Fruit fly (Drosophila melanogaster) ovary, adult (tissue): ENCODE data around the gene Pgant8.

Experiments
- CG17801 ChIP-seq: fragments of 200-800 bp; optimal IDR thresholded peaks from 2 replicates; lab custom pipeline; 2019; ENCODE audit warnings: missing biosample characterization, mild to moderate bottlenecking, missing genetic modification characterization, moderate library complexity; ENCODE audit not compliant: partially characterized antibody

The Pgant8 gene

dm6 chr3L:15657290-15657689, 26.4 kb upstream of the Pgant8 start, which contains the start of the genes Eig71Ef and Eig71Eg:
Gene Eig71Ef, minus strand, starts transcription at chr3L:15657390.
Gene Eig71Eg, plus strand, starts transcription at chr3L:15657628.
- no peak for TF ChIP-seq CG17801 (GFP tag; lab: Kevin White, UChicago)

dm6 chr3L:15659341-15659740, 24.3 kb upstream of the Pgant8 start, which contains the start of the genes Eig71Eh and Eig71Ei:
Gene Eig71Eh, minus strand, starts transcription at chr3L:15659441.
Gene Eig71Ei, plus strand, starts transcription at chr3L:15659707.
- no peak for TF ChIP-seq CG17801 (GFP tag; lab: Kevin White, UChicago)

- no peak for TF ChIP-seq CG17801 (GFP tag; lab: Kevin White, UChicago)
Measured at dm6 chr3L:15660915-15661314, 22.8 kb upstream of the Pgant8 start, which contains the start of the genes Eig71Ej and Eig71Ek. Gene Eig71Ej, minus strand, starts transcription at chr3L:15661015. Gene Eig71Ek, plus strand, starts transcription at chr3L:15661248.

- TF ChIP-seq CG17801 (GFP tag; lab: Kevin White, UChicago), result no peak
Measured at dm6 chr3L:15661567-15661966, 22.1 kb upstream of the Pgant8 start, which contains the start of gene CG43082. Gene CG43082, plus strand, starts transcription at chr3L:15661867.

dm6 chr3L:15662510-15662909, 21.2 kb upstream of the Pgant8 start:
- TF ChIP-seq CG17801 (GFP tag; lab: Kevin White, UChicago), result no peak

dm6 chr3L:15664199-15664794, 19.4 kb upstream of the Pgant8 start:
- TF ChIP-seq CG17801 (GFP tag; lab: Kevin White, UChicago), result no peak

dm6 chr3L:15665741-15666140, 17.9 kb upstream of the Pgant8 start:
- no peak for TF ChIP-seq CG17801 (GFP tag; lab: Kevin White, UChicago)

- TF ChIP-seq CG17801 (GFP tag; lab: Kevin White, UChicago), result no peak
Measured at dm6 chr3L:15669939-15670338, 13.7 kb upstream of the Pgant8 start.

- no peak for TF ChIP-seq CG17801 (GFP tag; lab: Kevin White, UChicago)
Measured at dm6 chr3L:15670455-15670854, 13.2 kb upstream of the Pgant8 start.

- no peak for TF ChIP-seq CG17801 (GFP tag; lab: Kevin White, UChicago)
Measured at dm6 chr3L:15672800-15673199, 10.9 kb upstream of the Pgant8 start.

dm6 chr3L:15675111-15675510, 8.6 kb upstream of the Pgant8 start:
- TF ChIP-seq CG17801 (GFP tag; lab: Kevin White, UChicago), result no peak

dm6 chr3L:15677662-15678061, 6.0 kb upstream of the Pgant8 start:
- TF ChIP-seq CG17801 (GFP tag; lab: Kevin White, UChicago), result no peak

dm6 chr3L:15678284-15678683, 5.4 kb upstream of the Pgant8 start:
- TF ChIP-seq CG17801 (GFP tag; lab: Kevin White, UChicago), result no peak

dm6 chr3L:15679420-15679819, 4.3 kb upstream of the Pgant8 start, which contains the start of gene CG7304:
Gene CG7304, plus strand, starts transcription at chr3L:15679720.
- TF ChIP-seq CG17801 (GFP tag; lab: Kevin White, UChicago), result no peak

- no peak for TF ChIP-seq CG17801 (GFP tag; lab: Kevin White, UChicago)
Measured at dm6 chr3L:15684017-15684416, 345 bp downstream of the Pgant8 start.

dm6 chr3L:15687802-15688201, 4.1 kb downstream of the Pgant8 start, which contains the start of gene CG34452:
Gene CG34452, minus strand, starts transcription at chr3L:15687902.
- TF ChIP-seq CG17801 (GFP tag; lab: Kevin White, UChicago), result no peak
